Worm (Caenorhabditis elegans): ENCODE results near the gene Y62H9A.5.

Y62H9A.5 gene

DNA sequence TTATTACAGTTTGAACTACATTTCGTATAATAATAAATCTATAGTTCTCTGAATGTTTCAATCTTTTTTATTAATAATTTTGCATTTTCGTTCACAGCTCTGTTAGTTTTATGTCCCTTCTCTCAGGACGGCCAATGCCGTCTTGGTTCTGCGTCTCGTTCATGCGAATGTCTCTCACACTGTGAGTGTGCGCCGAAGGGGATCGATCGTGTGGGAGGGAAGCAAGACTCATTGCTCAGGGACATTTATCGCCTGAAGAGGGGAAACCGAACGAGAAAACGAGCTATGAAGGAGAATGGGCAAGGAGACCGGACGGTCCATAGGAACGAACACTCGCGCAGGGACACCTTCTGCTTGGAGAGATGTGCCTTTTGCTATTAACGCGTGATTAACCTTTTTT is 16.3 kb upstream of the Y62H9A.5 start:
- TF ChIP-seq C38D4.7 (GFP tag; optimal IDR thresholded peaks at IDR 0.05), result no peak
- no peak for TF ChIP-seq unc-55 (GFP tag; optimal IDR thresholded peaks at IDR 0.05)
- no peak for TF ChIP-seq ceh-34 (tag; optimal IDR thresholded peaks at IDR 0.05)
- peak; percentile 28 for TF ChIP-seq unc-42 (tag; optimal IDR thresholded peaks at IDR 0.05)
- no peak for TF ChIP-seq elt-2 (tag; optimal IDR thresholded peaks at IDR 0.05)
- TF ChIP-seq K02D7.2 (tag; optimal IDR thresholded peaks at IDR 0.05), result no peak
- no peak for TF ChIP-seq T23F11.4 (GFP tag; optimal IDR thresholded peaks at IDR 0.05)
- no peak for TF ChIP-seq hlh-15 (tag; optimal IDR thresholded peaks at IDR 0.05)
- TF ChIP-seq pax-1 (tag; optimal IDR thresholded peaks at IDR 0.05), result no peak
- peak; percentile 46 for TF ChIP-seq ceh-31 (tag; optimal IDR thresholded peaks at IDR 0.05)
- TF ChIP-seq ceh-9 (tag; optimal IDR thresholded peaks at IDR 0.05), result no peak
- TF ChIP-seq sdc-2 (tag; optimal IDR thresholded peaks at IDR 0.05), result peak; percentile 97
- no peak for TF ChIP-seq nhr-11 (tag; optimal IDR thresholded peaks at IDR 0.05)
- TF ChIP-seq ceh-48 (tag; optimal IDR thresholded peaks at IDR 0.05), result no peak
- no peak for TF ChIP-seq pros-1 (tag; optimal IDR thresholded peaks at IDR 0.05)
- no peak for TF ChIP-seq hlh-8 (tag; optimal IDR thresholded peaks at IDR 0.05)
- no peak for TF ChIP-seq zip-5 (tag; optimal IDR thresholded peaks at IDR 0.05)
- no peak for TF ChIP-seq ref-2 (tag; optimal IDR thresholded peaks at IDR 0.05)
- TF ChIP-seq C08G9.2 (tag; optimal IDR thresholded peaks at IDR 0.05), result no peak
- no peak for TF ChIP-seq unc-3 (GFP tag; conservative IDR thresholded peaks at IDR 0.05)
- no peak for TF ChIP-seq unc-3 (tag; optimal IDR thresholded peaks at IDR 0.05)
- no peak for TF ChIP-seq hlh-13 (GFP tag; optimal IDR thresholded peaks at IDR 0.05)
- TF ChIP-seq madf-2 (tag; optimal IDR thresholded peaks at IDR 0.05), result no peak

DNA sequence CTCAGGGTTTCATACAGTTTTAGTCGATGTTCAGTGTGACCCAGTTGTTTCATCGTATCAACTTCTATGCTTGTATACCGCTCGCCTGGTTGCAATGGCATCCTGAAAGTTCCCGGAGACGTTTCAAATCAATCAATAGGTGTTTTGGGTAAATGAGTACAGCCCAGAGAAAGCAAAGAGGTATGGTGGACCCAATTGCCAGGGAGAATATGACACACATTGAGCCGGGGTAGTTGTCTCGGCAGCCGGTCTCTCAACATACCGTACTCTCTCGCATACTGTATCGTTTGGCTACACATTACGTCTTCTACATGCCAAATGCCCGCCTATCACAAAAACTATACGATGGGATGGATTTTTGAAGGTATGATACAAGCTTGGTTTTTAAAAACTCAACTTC is 15.3 kb upstream of the Y62H9A.5 start, which contains the start of gene Y62H9A.9:
Gene Y62H9A.9, minus strand, starts transcription at position 101 of the 400 bp plus-strand sequence.
- TF ChIP-seq ceh-6 (GFP tag; optimal IDR thresholded peaks at IDR 0.05) (no peak), tbx-2 (tag; optimal IDR thresholded peaks at IDR 0.05) (no peak), ceh-22 (tag; optimal IDR thresholded peaks at IDR 0.05) (no peak), zip-5 (tag; optimal IDR thresholded peaks at IDR 0.05) (no peak), ahr-1 (tag; optimal IDR thresholded peaks at IDR 0.05) (no peak), ceh-45 (GFP tag; IDR thresholded peaks at IDR 0.05) (no peak), pqm-1 (tag; optimal IDR thresholded peaks at IDR 0.05) (no peak), pros-1 (tag; optimal IDR thresholded peaks at IDR 0.05) (no peak), dve-1 (tag; optimal IDR thresholded peaks at IDR 0.05) (no peak), ceh-31 (tag; optimal IDR thresholded peaks at IDR 0.05) (no peak), che-1 (tag; optimal IDR thresholded peaks at IDR 0.05) (no peak), hlh-8 (tag; optimal IDR thresholded peaks at IDR 0.05) (no peak), unc-86 (tag; optimal IDR thresholded peaks at IDR 0.05) (no peak), npax-4 (tag; optimal IDR thresholded peaks at IDR 0.05) (no peak), ceh-34 (tag; optimal IDR thresholded peaks at IDR 0.05) (no peak), syd-9 (tag; optimal IDR thresholded peaks at IDR 0.05) (no peak), ets-4 (tag; optimal IDR thresholded peaks at IDR 0.05) (no peak)

DNA sequence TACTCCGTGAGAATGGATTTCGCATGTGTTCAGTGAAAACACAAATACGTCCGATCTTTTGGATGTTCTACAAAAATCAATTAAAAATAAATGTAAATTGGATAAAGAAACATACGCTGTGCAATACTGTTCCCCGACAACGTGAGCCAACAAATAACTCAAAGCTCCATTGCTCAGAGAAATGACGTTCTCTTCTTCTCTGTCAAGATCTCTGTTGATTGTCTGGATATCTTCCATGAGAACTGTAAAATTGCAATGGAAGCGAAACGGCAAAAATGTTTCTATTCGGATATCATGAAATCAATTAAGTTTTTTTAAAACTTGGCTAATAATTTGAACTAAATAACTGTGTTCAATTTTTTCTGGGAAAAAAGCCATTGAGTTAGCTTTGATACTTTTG is 14.0 kb upstream of the Y62H9A.5 start:
- no peak for TF ChIP-seq hlh-13 (GFP tag; optimal IDR thresholded peaks at IDR 0.05)
- no peak for TF ChIP-seq hlh-15 (tag; optimal IDR thresholded peaks at IDR 0.05)
- no peak for TF ChIP-seq ets-4 (tag; optimal IDR thresholded peaks at IDR 0.05)

DNA sequence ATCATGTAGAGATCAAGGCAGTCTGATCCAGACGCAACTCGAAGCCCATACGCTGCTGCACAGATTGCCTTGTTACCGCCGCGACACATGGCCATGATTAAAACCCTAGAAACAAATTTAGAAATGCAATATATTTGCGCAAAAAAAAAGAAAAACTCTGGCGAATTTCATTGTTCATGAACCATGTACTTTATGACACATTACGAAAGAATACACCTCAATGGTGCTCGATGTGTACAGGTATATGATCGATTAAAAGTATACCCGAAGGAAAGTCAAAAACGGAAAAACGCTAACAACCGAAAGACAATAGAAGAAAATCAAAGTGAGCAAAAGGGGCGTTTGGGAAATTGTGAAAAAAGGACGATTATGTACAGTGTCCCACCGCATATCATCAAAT is 9.6 kb upstream of the Y62H9A.5 start, which contains the start of gene Y62H9A.8:
Gene Y62H9A.8, minus strand, starts transcription at position 101 of the 400 bp plus-strand sequence.
- no peak for TF ChIP-seq ceh-24 (tag; optimal IDR thresholded peaks at IDR 0.05)
- no peak for TF ChIP-seq zip-5 (tag; optimal IDR thresholded peaks at IDR 0.05)
- TF ChIP-seq pha-4 (tag; optimal IDR thresholded peaks at IDR 0.05), result no peak
- TF ChIP-seq ceh-18 (tag; optimal IDR thresholded peaks at IDR 0.05), result no peak
- no peak for TF ChIP-seq elt-4 (tag; optimal IDR thresholded peaks at IDR 0.05)
- TF ChIP-seq tbx-7 (tag; optimal IDR thresholded peaks at IDR 0.05), result no peak
- TF ChIP-seq ama-1 (optimal IDR thresholded peaks at IDR 0.05), result no peak
- no peak for TF ChIP-seq C38D4.7 (GFP tag; optimal IDR thresholded peaks at IDR 0.05)
- no peak for TF ChIP-seq C08G9.2 (tag; optimal IDR thresholded peaks at IDR 0.05)
